Worm (Caenorhabditis elegans) whole organism, early embryonic: ENCODE results near the gene Y54G9A.9.

Experiments used
- ama-1 ChIP-seq: fragments of 150-350 bp; optimal IDR thresholded peaks from 2 replicates; lab custom pipeline; 2014
- ceh-13 ChIP-seq: fragments of 200-800 bp; sonication (Bioruptor generic); optimal IDR thresholded peaks from 2 replicates; lab custom pipeline; 2018; ENCODE audit warnings: mild to moderate bottlenecking, missing genetic modification characterization, missing compliant biosample characterization
- hmg-4 ChIP-seq: fragments of 200-800 bp; sonication (Bioruptor generic); optimal IDR thresholded peaks from 2 replicates; lab custom pipeline; 2018; ENCODE audit warnings: mild to moderate bottlenecking, missing genetic modification characterization, missing compliant biosample characterization
- scrt-1 ChIP-seq: fragments of 200-800 bp; sonication (Bioruptor generic); IDR thresholded peaks from 2 replicates; pipeline ENCODE4 v1.3.6; 2022; ENCODE audit warnings: missing genetic modification characterization, missing compliant biosample characterization
- tbx-37 ChIP-seq: fragments of 200-800 bp; sonication (Bioruptor generic); conservative IDR thresholded peaks from 2 replicates; pipeline ENCODE4 v1.3.6; 2022; ENCODE audit warnings: missing genetic modification reagents, missing genetic modification characterization, missing compliant biosample characterization

DNA sequence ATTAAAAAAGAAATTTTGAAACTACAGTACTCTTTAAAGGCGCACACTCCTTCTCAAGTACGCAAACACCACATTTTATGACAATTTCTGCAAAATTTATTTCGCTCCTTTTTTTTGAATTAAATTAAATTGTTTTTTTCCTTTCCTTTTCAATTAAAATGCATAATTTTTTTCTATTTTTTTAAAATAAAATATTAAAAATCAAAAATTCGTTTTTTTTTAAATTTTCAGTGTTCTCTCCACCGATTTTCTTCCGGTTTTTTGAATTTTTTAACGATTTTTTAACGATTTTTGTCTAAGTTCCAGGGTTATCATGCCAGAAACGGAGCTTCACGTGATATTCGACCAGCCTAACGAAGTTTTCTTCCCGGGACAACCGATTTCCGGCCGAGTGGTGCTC lies 28.6 kb downstream of the Y54G9A.9 start, which contains the start of gene arrd-13:
- no peak for TF ChIP-seq hmg-4 (GFP tag; lab: Kevin White, UChicago)
- no peak for TF ChIP-seq ama-1 (lab: Kevin White, UChicago)
- TF ChIP-seq ceh-13 (GFP tag; lab: Kevin White, UChicago): no peak
- TF ChIP-seq tbx-37: no peak
- TF ChIP-seq scrt-1: no peak
